Worm (Caenorhabditis elegans) whole organism, mixed stage, embryonic: ENCODE results near the gene nhr-100.
"Not testable (repeated sequence)": the region's sequence is repeated elsewhere in the genome, so short reads cannot be mapped to it uniquely, and the experiment has no call there.

Experiments
- ceh-39 ChIP-seq: fragments of 150-350 bp; optimal IDR thresholded peaks from 2 replicates; lab custom pipeline; 2014; ENCODE audit warnings: missing biosample characterization, missing genetic modification characterization
- ceh-43 ChIP-seq: fragments of 200-800 bp; sonication (Bioruptor generic); optimal IDR thresholded peaks from 2 replicates; lab custom pipeline; 2018; ENCODE audit warnings: mild to moderate bottlenecking, missing genetic modification characterization, moderate library complexity, missing compliant biosample characterization
- ceh-83 ChIP-seq: fragments of 200-800 bp; sonication (Bioruptor generic); optimal IDR thresholded peaks from 2 replicates; lab custom pipeline; 2018; ENCODE audit warnings: mild to moderate bottlenecking, missing genetic modification characterization, missing compliant biosample characterization
- ces-1 ChIP-seq: fragments of 150-350 bp; optimal IDR thresholded peaks from 2 replicates; lab custom pipeline; 2014; ENCODE audit warnings: missing biosample characterization, missing genetic modification reagents, missing genetic modification characterization
- ham-2 ChIP-seq: fragments of 200-800 bp; sonication (Bioruptor generic); optimal IDR thresholded peaks from 2 replicates; lab custom pipeline; 2018; ENCODE audit warnings: mild to moderate bottlenecking, missing genetic modification characterization, missing compliant biosample characterization
- hlh-1 ChIP-seq: fragments of 150-350 bp; optimal IDR thresholded peaks from 2 replicates; lab custom pipeline; 2014; ENCODE audit warnings: missing biosample characterization, missing genetic modification reagents, missing genetic modification characterization
- lsy-2 ChIP-seq: fragments of 150-350 bp; optimal IDR thresholded peaks from 2 replicates; lab custom pipeline; 2014; ENCODE audit warnings: missing biosample characterization, missing genetic modification characterization
- mab-5 ChIP-seq: fragments of 150-350 bp; optimal IDR thresholded peaks from 2 replicates; lab custom pipeline; 2014; ENCODE audit warnings: missing biosample characterization, missing genetic modification characterization
- mep-1 ChIP-seq: fragments of 150-350 bp; optimal IDR thresholded peaks from 2 replicates; lab custom pipeline; 2017; ENCODE audit warnings: missing biosample characterization, missing genetic modification reagents, missing genetic modification characterization, inconsistent platforms
- nhr-237 ChIP-seq: fragments of 150-350 bp; optimal IDR thresholded peaks from 2 replicates; lab custom pipeline; 2014; ENCODE audit warnings: missing biosample characterization, missing genetic modification characterization
- sptf-1 ChIP-seq: sonication (generic microtip); optimal IDR thresholded peaks from 2 replicates; lab custom pipeline; 2017; ENCODE audit warnings: mild to moderate bottlenecking, missing genetic modification characterization, moderate library complexity, missing compliant biosample characterization
- unc-120 ChIP-seq: sonication (generic microtip); optimal IDR thresholded peaks from 2 replicates; lab custom pipeline; 2017; ENCODE audit warnings: missing genetic modification characterization, missing compliant biosample characterization; ENCODE audit not compliant: poor library complexity, severe bottlenecking
- unc-62 ChIP-seq: fragments of 150-350 bp; optimal IDR thresholded peaks from 2 replicates; lab custom pipeline; 2014; ENCODE audit warnings: missing biosample characterization, missing genetic modification reagents, missing genetic modification characterization

DNA sequence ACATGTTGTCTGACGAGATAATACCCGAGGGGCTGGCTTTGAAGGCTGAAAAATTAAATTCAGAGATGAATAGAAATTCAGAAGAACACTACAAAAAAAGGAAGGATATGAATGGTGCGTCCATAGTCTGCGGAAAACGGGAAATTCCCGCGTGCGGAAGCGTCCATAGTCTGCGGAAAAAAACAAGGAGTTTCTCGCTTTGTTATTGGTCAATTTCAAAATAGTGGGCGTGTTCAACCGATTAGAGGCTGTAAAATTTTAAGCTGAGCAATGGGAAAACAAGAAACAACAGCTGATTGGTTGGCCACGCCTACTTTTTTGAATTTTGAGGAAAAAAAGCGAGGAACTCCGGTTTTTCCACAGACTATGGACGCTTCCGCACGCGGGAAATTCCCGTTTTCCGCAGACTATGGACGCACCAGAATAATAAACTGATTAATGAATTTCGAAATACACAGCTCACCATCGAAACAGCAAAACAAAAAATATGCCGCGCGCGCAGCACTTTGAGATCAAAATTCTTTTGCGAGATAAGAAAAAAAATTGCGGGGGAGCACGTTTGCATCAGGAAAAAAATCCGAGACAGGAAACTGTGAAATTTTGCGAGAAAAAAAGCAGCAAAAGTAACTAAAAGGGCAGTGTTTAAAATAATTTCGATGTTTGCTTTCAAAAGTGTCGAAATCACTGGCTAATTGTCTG, 12.5 kb downstream of the nhr-100 start, which contains the start of gene gln-6:
- TF ChIP-seq mep-1 (tag; lab: Kevin White, UChicago); mab-5 (tag; lab: Kevin White, UChicago); ces-1; sptf-1 (tag; lab: Kevin White, UChicago); ham-2 (GFP tag; lab: Kevin White, UChicago); ceh-39 (tag; lab: Kevin White, UChicago); lsy-2; ceh-83 (GFP tag; lab: Kevin White, UChicago); unc-120 (tag; lab: Kevin White, UChicago); hlh-1 (tag; lab: Kevin White, UChicago); unc-62; nhr-237 (tag; lab: Kevin White, UChicago); ceh-43 (GFP tag; lab: Kevin White, UChicago): not testable (repeated sequence)
